Fruit fly (Drosophila melanogaster) whole organism, prepupa: Measurements from ENCODE around the gene Elal.
A peak's percentile ranks its signal among the peaks of the same experiment; 100 is the strongest.

Source experiments
- Blimp-1 ChIP-seq: fragments of 200-800 bp; sonication (Bioruptor generic); optimal IDR thresholded peaks from 3 replicates; lab custom pipeline; 2017; ENCODE audit warnings: missing biosample characterization, missing genetic modification characterization, mild to moderate bottlenecking, moderate library complexity, missing genetic modification reagents
- CG10631 ChIP-seq: fragments of 200-800 bp; sonication (Bioruptor generic); optimal IDR thresholded peaks from 2 replicates; lab custom pipeline; 2016; ENCODE audit warnings: missing biosample characterization, missing genetic modification characterization
- CG10669 ChIP-seq: fragments of 200-800 bp; sonication (Bioruptor generic); optimal IDR thresholded peaks from 3 replicates; lab custom pipeline; 2018; ENCODE audit warnings: missing biosample characterization, mild to moderate bottlenecking, missing genetic modification characterization, moderate library complexity
- CG11294 ChIP-seq: fragments of 200-800 bp; sonication (Bioruptor generic); IDR thresholded peaks from 2 replicates; pipeline ENCODE4 v1.3.6; 2022; ENCODE audit warnings: missing biosample characterization, missing genetic modification characterization
- CG11762 ChIP-seq: fragments of 200-800 bp; sonication (Bioruptor generic); optimal IDR thresholded peaks from 3 replicates; lab custom pipeline; 2016; ENCODE audit warnings: missing biosample characterization, missing genetic modification characterization; ENCODE audit not compliant: insufficient read depth
- CG11902 ChIP-seq: fragments of 200-800 bp; sonication (Bioruptor generic); optimal IDR thresholded peaks from 3 replicates; lab custom pipeline; 2016; ENCODE audit warnings: missing biosample characterization, missing genetic modification characterization
- CG1621 ChIP-seq: fragments of 200-800 bp; sonication (Bioruptor generic); optimal IDR thresholded peaks from 3 replicates; lab custom pipeline; 2018; ENCODE audit warnings: missing biosample characterization, mild to moderate bottlenecking, missing genetic modification characterization
- CG16779 ChIP-seq: fragments of 200-800 bp; sonication (Bioruptor generic); optimal IDR thresholded peaks from 3 replicates; lab custom pipeline; 2017; ENCODE audit warnings: missing biosample characterization, mild to moderate bottlenecking, missing genetic modification characterization
- CG3032 ChIP-seq: fragments of 200-800 bp; optimal IDR thresholded peaks from 2 replicates; lab custom pipeline; 2019; ENCODE audit warnings: missing biosample characterization, mild to moderate bottlenecking, missing genetic modification characterization, moderate library complexity
- CG31627 ChIP-seq: fragments of 200-800 bp; sonication (Bioruptor generic); optimal IDR thresholded peaks from 3 replicates; lab custom pipeline; 2016; ENCODE audit warnings: missing biosample characterization, missing genetic modification characterization
- CG34406 ChIP-seq: fragments of 200-800 bp; sonication (Bioruptor generic); optimal IDR thresholded peaks from 3 replicates; lab custom pipeline; 2016; ENCODE audit warnings: missing biosample characterization, missing genetic modification characterization
- CG3919 ChIP-seq: fragments of 200-800 bp; sonication (Bioruptor generic); optimal IDR thresholded peaks from 3 replicates; lab custom pipeline; 2016; ENCODE audit warnings: missing biosample characterization, missing genetic modification characterization
- CG4318 ChIP-seq: fragments of 200-800 bp; sonication (Bioruptor generic); optimal IDR thresholded peaks from 3 replicates; lab custom pipeline; 2017; ENCODE audit warnings: missing biosample characterization, mild to moderate bottlenecking, missing genetic modification characterization
- CG6163 ChIP-seq: fragments of 200-800 bp; sonication (Bioruptor generic); IDR thresholded peaks from 3 replicates; pipeline ENCODE4 v1.3.6; 2022; ENCODE audit warnings: missing biosample characterization, missing genetic modification characterization
- CG6276 ChIP-seq: fragments of 200-800 bp; sonication (Bioruptor generic); optimal IDR thresholded peaks from 2 replicates; lab custom pipeline; 2017; ENCODE audit warnings: missing biosample characterization, mild to moderate bottlenecking, missing genetic modification characterization
- CG6792 ChIP-seq: fragments of 200-800 bp; sonication (Bioruptor generic); optimal IDR thresholded peaks from 3 replicates; lab custom pipeline; 2016; ENCODE audit warnings: missing biosample characterization, missing genetic modification characterization
- CG6808 ChIP-seq: fragments of 200-800 bp; sonication (Bioruptor generic); optimal IDR thresholded peaks from 3 replicates; lab custom pipeline; 2017; ENCODE audit warnings: missing biosample characterization, missing genetic modification characterization, mild to moderate bottlenecking, moderate library complexity, missing genetic modification reagents
- CG6854 ChIP-seq: fragments of 200-800 bp; sonication (Bioruptor generic); optimal IDR thresholded peaks from 2 replicates; lab custom pipeline; 2017; ENCODE audit warnings: missing biosample characterization, mild to moderate bottlenecking, missing genetic modification characterization
- CG7368 ChIP-seq: fragments of 200-800 bp; sonication (Bioruptor generic); optimal IDR thresholded peaks from 3 replicates; lab custom pipeline; 2016; ENCODE audit warnings: missing biosample characterization, missing genetic modification characterization
- CG8119 ChIP-seq: fragments of 200-800 bp; sonication (Bioruptor generic); IDR thresholded peaks from 3 replicates; pipeline ENCODE4 v1.3.6; 2022; ENCODE audit warnings: missing biosample characterization, missing genetic modification characterization
- CG8319 ChIP-seq: fragments of 200-800 bp; sonication (Bioruptor generic); optimal IDR thresholded peaks from 3 replicates; lab custom pipeline; 2016; ENCODE audit warnings: missing biosample characterization, missing genetic modification characterization
- CG8632 ChIP-seq: fragments of 200-800 bp; sonication (Bioruptor generic); optimal IDR thresholded peaks from 3 replicates; lab custom pipeline; 2016; ENCODE audit warnings: missing biosample characterization, missing genetic modification characterization
- CG9139 ChIP-seq: fragments of 200-800 bp; sonication (Bioruptor generic); optimal IDR thresholded peaks from 3 replicates; lab custom pipeline; 2017; ENCODE audit warnings: missing biosample characterization, mild to moderate bottlenecking, missing genetic modification characterization
- Eip78C ChIP-seq: fragments of 200-800 bp; sonication (Bioruptor generic); peaks from one replicate; lab custom pipeline; 2016; ENCODE audit warnings: missing biosample characterization, missing genetic modification characterization
- Eip93F ChIP-seq: fragments of 200-800 bp; sonication (Bioruptor generic); optimal IDR thresholded peaks from 2 replicates; lab custom pipeline; 2016; ENCODE audit warnings: missing biosample characterization, mild to moderate bottlenecking, missing genetic modification characterization
- Ets21C ChIP-seq: fragments of 200-800 bp; sonication (Bioruptor generic); optimal IDR thresholded peaks from 3 replicates; lab custom pipeline; 2016; ENCODE audit warnings: missing biosample characterization, missing genetic modification characterization
- Ets96B ChIP-seq: fragments of 200-800 bp; optimal IDR thresholded peaks from 2 replicates; lab custom pipeline; 2019; ENCODE audit warnings: missing biosample characterization, mild to moderate bottlenecking, missing genetic modification characterization, moderate library complexity
- Gug ChIP-seq: fragments of 200-800 bp; sonication (Bioruptor generic); IDR thresholded peaks from 2 replicates; pipeline ENCODE4 v1.3.6; 2022; ENCODE audit warnings: missing biosample characterization, missing genetic modification characterization
- Hr38 ChIP-seq: sonication (Bioruptor generic); optimal IDR thresholded peaks from 2 replicates; lab custom pipeline; 2016; ENCODE audit warnings: missing biosample characterization, missing genetic modification characterization
- Hr39 ChIP-seq: fragments of 200-800 bp; sonication (Bioruptor generic); optimal IDR thresholded peaks from 2 replicates; lab custom pipeline; 2016; ENCODE audit warnings: missing biosample characterization, missing genetic modification characterization
- Hr4 ChIP-seq: fragments of 200-800 bp; sonication (Bioruptor generic); optimal IDR thresholded peaks from 3 replicates; lab custom pipeline; 2016; ENCODE audit warnings: missing biosample characterization, missing genetic modification characterization
- Lpt ChIP-seq: fragments of 200-800 bp; sonication (Bioruptor generic); optimal IDR thresholded peaks from 3 replicates; lab custom pipeline; 2016; ENCODE audit warnings: missing biosample characterization, missing genetic modification characterization
- Met ChIP-seq: fragments of 200-800 bp; sonication (Bioruptor generic); optimal IDR thresholded peaks from 3 replicates; lab custom pipeline; 2016; ENCODE audit warnings: missing biosample characterization, missing genetic modification characterization
- Sox102F ChIP-seq: fragments of 200-800 bp; sonication (Bioruptor generic); optimal IDR thresholded peaks from 2 replicates; lab custom pipeline; 2016; ENCODE audit warnings: missing biosample characterization, mild to moderate bottlenecking, missing genetic modification characterization
- Sox14 ChIP-seq: fragments of 200-800 bp; sonication (Bioruptor generic); optimal IDR thresholded peaks from 3 replicates; lab custom pipeline; 2016; ENCODE audit warnings: missing biosample characterization, missing genetic modification characterization
- achi ChIP-seq: fragments of 200-800 bp; sonication (Bioruptor generic); optimal IDR thresholded peaks from 3 replicates; lab custom pipeline; 2016; ENCODE audit warnings: missing biosample characterization, missing genetic modification characterization
- acj6 ChIP-seq: fragments of 200-800 bp; sonication (Bioruptor generic); optimal IDR thresholded peaks from 3 replicates; lab custom pipeline; 2016; ENCODE audit warnings: missing biosample characterization, missing genetic modification characterization
- cyc ChIP-seq: fragments of 200-800 bp; sonication (Bioruptor generic); optimal IDR thresholded peaks from 3 replicates; lab custom pipeline; 2016; ENCODE audit warnings: missing biosample characterization, missing genetic modification characterization
- dac ChIP-seq: fragments of 200-800 bp; sonication (Bioruptor generic); optimal IDR thresholded peaks from 2 replicates; lab custom pipeline; 2017; ENCODE audit warnings: missing biosample characterization, mild to moderate bottlenecking, missing genetic modification characterization
- dsx ChIP-seq: fragments of 200-800 bp; optimal IDR thresholded peaks from 3 replicates; lab custom pipeline; 2019; ENCODE audit warnings: missing biosample characterization, mild to moderate bottlenecking, missing genetic modification characterization, moderate library complexity; ENCODE audit not compliant: poor library complexity, severe bottlenecking
- eg ChIP-seq: fragments of 200-800 bp; sonication (Bioruptor generic); IDR thresholded peaks from 3 replicates; pipeline ENCODE4 v1.3.6; 2022; ENCODE audit warnings: missing biosample characterization, missing genetic modification characterization
- esn ChIP-seq: fragments of 200-800 bp; sonication (Bioruptor generic); optimal IDR thresholded peaks from 2 replicates; lab custom pipeline; 2016; ENCODE audit warnings: missing biosample characterization, mild to moderate bottlenecking, missing genetic modification characterization, moderate library complexity
- fd59A ChIP-seq: fragments of 200-800 bp; sonication (Bioruptor generic); optimal IDR thresholded peaks from 2 replicates; lab custom pipeline; 2017; ENCODE audit warnings: missing biosample characterization, mild to moderate bottlenecking, missing genetic modification characterization, missing genetic modification reagents
- fkh ChIP-seq: fragments of 200-800 bp; sonication (Bioruptor generic); optimal IDR thresholded peaks from 3 replicates; lab custom pipeline; 2017; ENCODE audit warnings: missing biosample characterization, mild to moderate bottlenecking, missing genetic modification characterization, moderate library complexity
- lz ChIP-seq: fragments of 200-800 bp; sonication (Bioruptor generic); optimal IDR thresholded peaks from 3 replicates; lab custom pipeline; 2016; ENCODE audit warnings: missing biosample characterization, missing genetic modification characterization
- net ChIP-seq: fragments of 200-800 bp; sonication (Bioruptor generic); optimal IDR thresholded peaks from 3 replicates; lab custom pipeline; 2016; ENCODE audit warnings: missing biosample characterization, missing genetic modification characterization
- pdm3 ChIP-seq: fragments of 200-800 bp; sonication (Bioruptor generic); optimal IDR thresholded peaks from 3 replicates; lab custom pipeline; 2016; ENCODE audit warnings: missing biosample characterization, missing genetic modification characterization
- salr ChIP-seq, 2 experiments: fragments of 200-800 bp; sonication (Bioruptor generic); optimal IDR thresholded peaks; 3 replicates each; lab custom pipeline; 2016 to 2018; ENCODE audit warnings: missing biosample characterization in 2 of 2, missing genetic modification characterization in 2 of 2, mild to moderate bottlenecking in 1 of 2
- spab ChIP-seq: fragments of 200-800 bp; sonication (Bioruptor generic); optimal IDR thresholded peaks from 2 replicates; lab custom pipeline; 2017; ENCODE audit warnings: missing biosample characterization, mild to moderate bottlenecking, missing genetic modification characterization, missing genetic modification reagents
- ss ChIP-seq, 2 experiments: fragments of 200-800 bp; sonication (Bioruptor generic); optimal IDR thresholded peaks; 2 replicates in 1 of 2; 3 replicates in 1 of 2; lab custom pipeline; 2017 to 2018; ENCODE audit warnings: mild to moderate bottlenecking in 2 of 2, missing biosample characterization in 2 of 2, missing genetic modification characterization in 2 of 2, moderate library complexity in 1 of 2
- svp ChIP-seq: fragments of 200-800 bp; sonication (Bioruptor generic); peaks from one replicate; lab custom pipeline; 2016; ENCODE audit warnings: missing biosample characterization, missing genetic modification characterization
- topi ChIP-seq: fragments of 200-800 bp; sonication (Bioruptor generic); optimal IDR thresholded peaks from 3 replicates; lab custom pipeline; 2016; ENCODE audit warnings: missing biosample characterization, missing genetic modification characterization
- vri ChIP-seq: fragments of 200-800 bp; sonication (Bioruptor generic); optimal IDR thresholded peaks from 3 replicates; lab custom pipeline; 2016; ENCODE audit warnings: missing biosample characterization, mild to moderate bottlenecking, missing genetic modification characterization

The Elal gene

dm6 chr3R:24890919-24891318, 25.8 kb downstream of the Elal start:
- no peak for TF ChIP-seq vri (GFP tag; lab: Kevin White, UChicago)
- no peak for TF ChIP-seq CG16779
- no peak for TF ChIP-seq Hr38
- no peak for TF ChIP-seq CG8319 (GFP tag; lab: Kevin White, UChicago)
- 0 out of 3 replicates have a peak, but pooled peaks have one; percentile 16 for TF ChIP-seq CG6163 (GFP tag; lab: Robert Waterston, UW)
- TF ChIP-seq net: no peak
- TF ChIP-seq Ets21C: no peak
- TF ChIP-seq CG8632: no peak
- no peak for TF ChIP-seq esn (GFP tag; lab: Kevin White, UChicago)
- no peak for TF ChIP-seq cyc (GFP tag; lab: Kevin White, UChicago)
- no peak for TF ChIP-seq CG1621 (tag; lab: Kevin White, UChicago)
- peak; percentile 69 for TF ChIP-seq Eip78C (GFP tag; lab: Kevin White, UChicago)
- no peak for TF ChIP-seq CG11762 (GFP tag; lab: Kevin White, UChicago)
- TF ChIP-seq CG6808: no peak
- TF ChIP-seq acj6 (GFP tag; lab: Kevin White, UChicago): no peak
- TF ChIP-seq CG10669 (GFP tag; lab: Kevin White, UChicago): no peak
- peak; percentile 6 for TF ChIP-seq Hr39 (GFP tag; lab: Kevin White, UChicago)
- TF ChIP-seq CG11294 (GFP tag; lab: Robert Waterston, UW): no peak
- no peak for TF ChIP-seq topi
- TF ChIP-seq CG34406 (GFP tag; lab: Kevin White, UChicago): no peak
- peak; percentile 59 for TF ChIP-seq Hr4 (GFP tag; lab: Kevin White, UChicago)
- TF ChIP-seq CG6792: peak; percentile 14
- peak; percentile 37 for TF ChIP-seq dac (GFP tag; lab: Kevin White, UChicago)
- TF ChIP-seq Ets96B (tag; lab: Kevin White, UChicago): no peak
- no peak for TF ChIP-seq CG3919 (GFP tag; lab: Kevin White, UChicago)
- TF ChIP-seq CG6276: peak; percentile 38
- no peak for TF ChIP-seq salr (GFP tag; optimal IDR thresholded peaks at IDR 0.05; lab: Kevin White, UChicago)
- no peak for TF ChIP-seq CG11902 (GFP tag; lab: Kevin White, UChicago)
- no peak for TF ChIP-seq fkh
- TF ChIP-seq achi (GFP tag; lab: Kevin White, UChicago): peak; percentile 5
- no peak for TF ChIP-seq spab
- no peak for TF ChIP-seq ss (GFP tag; optimal IDR thresholded peaks at IDR 0.05; lab: Kevin White, UChicago)
- TF ChIP-seq fd59A (GFP tag; lab: Kevin White, UChicago): no peak
- no peak for TF ChIP-seq CG3032
- TF ChIP-seq lz (GFP tag; lab: Kevin White, UChicago): peak; percentile 5
- TF ChIP-seq CG6854: no peak
- no peak for TF ChIP-seq Blimp-1
- TF ChIP-seq CG10631 (GFP tag; lab: Kevin White, UChicago): no peak
- no peak for TF ChIP-seq dsx
- TF ChIP-seq Gug: no peak
- TF ChIP-seq pdm3 (GFP tag; lab: Kevin White, UChicago): peak; percentile 38
- TF ChIP-seq Sox14 (GFP tag; lab: Kevin White, UChicago): no peak
- no peak for TF ChIP-seq CG31627 (GFP tag; lab: Kevin White, UChicago)
- TF ChIP-seq CG7368: no peak
- peak; percentile 55; the same call in 2 of the 3 replicates for TF ChIP-seq CG8119 (GFP tag; lab: Robert Waterston, UW)
- TF ChIP-seq eg: peak; percentile 29; the same call in 1 of the 3 replicates
- TF ChIP-seq svp: peak; percentile 37
- TF ChIP-seq CG9139: no peak
- TF ChIP-seq Lpt (GFP tag; lab: Kevin White, UChicago): no peak
- TF ChIP-seq CG4318 (GFP tag; lab: Kevin White, UChicago): peak; percentile 47
- no peak for TF ChIP-seq Met (GFP tag; lab: Kevin White, UChicago)
- no peak for TF ChIP-seq Eip93F (GFP tag; lab: Kevin White, UChicago)
- no peak for TF ChIP-seq Sox102F
